Worm (Caenorhabditis elegans) whole organism, early embryonic: ENCODE data around the gene M01H9.10.

Source experiments
- F13C5.2 ChIP-seq: sonication (generic microtip); optimal IDR thresholded peaks from 2 replicates; lab custom pipeline; 2017; ENCODE audit warnings: mild to moderate bottlenecking, missing genetic modification characterization, inconsistent platforms, missing compliant biosample characterization
- ama-1 ChIP-seq: fragments of 150-350 bp; optimal IDR thresholded peaks from 2 replicates; lab custom pipeline; 2014
- ceh-36 ChIP-seq: sonication (generic microtip); optimal IDR thresholded peaks from 2 replicates; lab custom pipeline; 2016; ENCODE audit warnings: missing genetic modification characterization, inconsistent platforms, missing compliant biosample characterization
- ets-7 ChIP-seq: sonication (generic microtip); optimal IDR thresholded peaks from 2 replicates; lab custom pipeline; 2016; ENCODE audit warnings: missing genotype, missing genetic modification characterization, missing compliant biosample characterization
- hmbx-1 ChIP-seq: sonication (generic microtip); optimal IDR thresholded peaks from 2 replicates; lab custom pipeline; 2016; ENCODE audit warnings: mild to moderate bottlenecking, missing genetic modification characterization, missing compliant biosample characterization
- hmg-4 ChIP-seq: fragments of 200-800 bp; sonication (Bioruptor generic); optimal IDR thresholded peaks from 2 replicates; lab custom pipeline; 2018; ENCODE audit warnings: mild to moderate bottlenecking, missing genetic modification characterization, missing compliant biosample characterization
- tbx-37 ChIP-seq: fragments of 200-800 bp; sonication (Bioruptor generic); conservative IDR thresholded peaks from 2 replicates; pipeline ENCODE4 v1.3.6; 2022; ENCODE audit warnings: missing genetic modification reagents, missing genetic modification characterization, missing compliant biosample characterization

DNA sequence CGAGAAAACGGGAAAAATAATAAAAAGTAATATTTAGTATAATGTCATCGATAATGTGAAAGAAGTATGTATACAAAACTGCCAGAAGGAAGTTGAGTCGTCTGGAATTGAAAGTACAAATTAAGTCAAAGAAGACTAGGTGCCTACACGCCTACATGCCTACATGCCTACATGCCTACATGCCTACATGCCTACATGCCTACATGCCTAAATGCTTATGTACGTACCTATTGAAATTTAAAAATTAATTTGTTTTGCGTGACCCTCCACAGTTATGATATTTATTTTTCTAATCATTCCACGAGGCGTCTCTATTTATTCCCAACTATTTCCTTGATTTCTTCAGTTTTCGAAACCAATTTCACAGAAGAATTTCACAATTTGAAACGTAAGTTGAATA lies 50.0 kb downstream of the M01H9.10 start, which contains the start of the genes str-185 and R08C7.5:
- TF ChIP-seq ama-1 (no peak), tbx-37 (GFP tag; lab: Robert Waterston, UW) (no peak), hmg-4 (no peak), ets-7 (tag; lab: Kevin White, UChicago) (no peak), F13C5.2 (tag; lab: Kevin White, UChicago) (no peak), ceh-36 (tag; lab: Kevin White, UChicago) (no peak), hmbx-1 (tag; lab: Kevin White, UChicago) (no peak)
